Worm (Caenorhabditis elegans): ENCODE data around the gene srg-36.

DNA sequence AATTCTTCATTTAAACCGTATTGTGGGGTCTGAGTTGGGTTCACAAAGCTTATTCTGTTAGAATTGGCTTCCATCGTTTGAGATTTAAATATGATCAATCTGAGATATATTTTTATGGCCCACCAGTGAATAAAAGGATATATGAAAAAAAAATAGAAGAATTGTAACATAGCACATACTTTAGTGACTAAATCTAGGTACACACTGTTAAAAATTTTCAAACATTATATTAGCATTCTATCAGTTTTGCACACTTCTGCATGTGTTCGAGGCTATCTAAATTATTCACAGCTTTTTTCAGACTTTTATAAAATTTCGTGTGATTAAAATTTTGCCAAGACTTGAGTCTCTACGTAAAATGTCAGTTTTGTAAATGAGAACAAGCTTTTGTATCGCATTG, 47.3 kb upstream of the srg-36 start, which contains the start of gene E02H4.2:
- TF ChIP-seq aha-1 (tag; optimal IDR thresholded peaks at IDR 0.05): no peak
- no peak for TF ChIP-seq pqm-1 (tag; optimal IDR thresholded peaks at IDR 0.05)

Measured in whole organism, L1 larva.